Worm (Caenorhabditis elegans): ENCODE data around the gene T11F9.21.

DNA sequence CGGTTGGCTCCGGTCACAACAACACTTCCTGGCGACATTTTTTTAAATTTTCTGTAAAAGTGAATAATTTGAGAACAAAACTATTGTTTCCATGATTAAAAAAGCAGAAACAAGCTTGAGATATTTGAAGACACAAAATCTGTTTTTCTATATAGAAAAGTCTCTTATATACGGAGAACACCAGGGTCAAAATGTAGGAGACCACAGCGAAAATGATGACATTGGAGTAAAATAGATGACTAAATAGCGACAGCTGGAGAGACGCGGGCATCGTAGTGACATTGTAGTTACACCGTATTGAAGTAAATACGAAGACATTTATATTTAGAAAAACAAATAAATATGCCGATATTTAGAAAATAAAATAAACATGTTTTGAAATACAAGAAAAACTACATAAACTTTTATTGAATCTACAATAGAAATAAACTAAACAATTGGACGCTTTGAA lies 23.6 kb downstream of the T11F9.21 start, which contains the start of gene sdz-8:
- TF ChIP-seq ama-1 (optimal IDR thresholded peaks at IDR 0.05) (no peak), ceh-36 (tag; optimal IDR thresholded peaks at IDR 0.05) (no peak), pes-1 (GFP tag; IDR thresholded peaks at IDR 0.05) (no peak), tra-4 (tag; optimal IDR thresholded peaks at IDR 0.05) (no peak), tbx-37 (GFP tag; conservative IDR thresholded peaks at IDR 0.05) (no peak), sea-1 (GFP tag; conservative IDR thresholded peaks at IDR 0.05) (no peak), hnd-1 (tag; optimal IDR thresholded peaks at IDR 0.05) (no peak), hmbx-1 (tag; optimal IDR thresholded peaks at IDR 0.05) (no peak), hmg-4 (GFP tag; optimal IDR thresholded peaks at IDR 0.05) (no peak), ets-7 (tag; optimal IDR thresholded peaks at IDR 0.05) (no peak), B0310.2 (tag; optimal IDR thresholded peaks at IDR 0.05) (no peak)

Data from whole organism, early embryonic.